Worm (Caenorhabditis elegans) whole organism, L1 larva: ENCODE results near the gene sra-8.

Experiments used
- C04F5.9 ChIP-seq: sonication (generic microtip); optimal IDR thresholded peaks from 2 replicates; lab custom pipeline; 2016; ENCODE audit warnings: missing genetic modification characterization, missing compliant biosample characterization
- C16A3.4 ChIP-seq: fragments of 150-350 bp; optimal IDR thresholded peaks from 2 replicates; lab custom pipeline; 2014; ENCODE audit warnings: missing biosample characterization, missing genetic modification characterization
- Y116A8C.19 ChIP-seq: sonication (generic microtip); optimal IDR thresholded peaks from 2 replicates; lab custom pipeline; 2016; ENCODE audit warnings: missing compliant biosample characterization, missing genetic modification characterization, borderline replicate concordance
- alr-1 ChIP-seq: fragments of 200-800 bp; sonication (Bioruptor generic); optimal IDR thresholded peaks from 2 replicates; lab custom pipeline; 2018; ENCODE audit warnings: borderline replicate concordance, mild to moderate bottlenecking, missing genetic modification characterization, missing compliant biosample characterization
- blmp-1 ChIP-seq: fragments of 150-350 bp; optimal IDR thresholded peaks from 2 replicates; lab custom pipeline; 2014; ENCODE audit warnings: missing biosample characterization, missing genetic modification characterization
- ceh-63 ChIP-seq: fragments of 200-800 bp; sonication (Bioruptor generic); optimal IDR thresholded peaks from 2 replicates; lab custom pipeline; 2018; ENCODE audit warnings: mild to moderate bottlenecking, missing genetic modification characterization, missing compliant biosample characterization
- ceh-88 ChIP-seq: fragments of 200-800 bp; sonication (Bioruptor generic); IDR thresholded peaks from 2 replicates; pipeline ENCODE4 v1.3.6; 2022; ENCODE audit warnings: missing genetic modification characterization, missing compliant biosample characterization
- ces-1 ChIP-seq: fragments of 150-350 bp; optimal IDR thresholded peaks from 2 replicates; lab custom pipeline; 2014; ENCODE audit warnings: missing biosample characterization, missing genetic modification reagents, missing genetic modification characterization
- efl-1 ChIP-seq, 4 experiments: fragments of 150-350 bp; optimal IDR thresholded peaks in 3 of 4; peaks in 1 of 4; 1 replicate in 1 of 4; 2 replicates in 3 of 4; lab custom pipeline; 2014; ENCODE audit warnings: missing biosample characterization in 2 of 4, missing genetic modification characterization in 2 of 4, missing genetic modification reagents in 2 of 4
- egl-27 ChIP-seq, 2 experiments: fragments of 150-350 bp in 1 of 2; sonication (generic microtip); optimal IDR thresholded peaks; 3 replicates each; lab custom pipeline; 2017 to 2018; ENCODE audit warnings: missing biosample characterization in 2 of 2, missing genetic modification characterization in 2 of 2, missing genetic modification reagents in 2 of 2
- elt-2 ChIP-seq: sonication (generic microtip); optimal IDR thresholded peaks from 2 replicates; lab custom pipeline; 2016; ENCODE audit warnings: missing genetic modification characterization, mild to moderate bottlenecking, inconsistent platforms, missing compliant biosample characterization, missing genetic modification reagents
- elt-3 ChIP-seq, 6 experiments: fragments of 150-350 bp in 1 of 6; sonication (generic microtip); optimal IDR thresholded peaks; 2 replicates each; lab custom pipeline; 2017 to 2018; ENCODE audit warnings: missing biosample characterization in 6 of 6, missing genetic modification characterization in 6 of 6, inconsistent platforms in 1 of 6
- ets-5 ChIP-seq: fragments of 200-800 bp; sonication (Bioruptor generic); IDR thresholded peaks from 2 replicates; pipeline ENCODE4 v1.3.6; 2022; ENCODE audit warnings: missing genetic modification characterization, missing compliant biosample characterization
- fos-1 ChIP-seq: fragments of 150-350 bp; optimal IDR thresholded peaks from 2 replicates; lab custom pipeline; 2014; ENCODE audit warnings: missing biosample characterization, missing genetic modification characterization
- grh-1 ChIP-seq: fragments of 200-800 bp; sonication (Bioruptor generic); IDR thresholded peaks from 2 replicates; pipeline ENCODE4 v1.3.6; 2022; ENCODE audit warnings: missing genetic modification reagents, missing genetic modification characterization, missing compliant biosample characterization
- hlh-17 ChIP-seq: fragments of 200-800 bp; sonication (Bioruptor generic); optimal IDR thresholded peaks from 2 replicates; lab custom pipeline; 2018; ENCODE audit warnings: missing genetic modification characterization, mild to moderate bottlenecking, missing compliant biosample characterization, moderate library complexity, borderline replicate concordance
- hpl-2 ChIP-seq: fragments of 150-350 bp; optimal IDR thresholded peaks from 2 replicates; lab custom pipeline; 2014; ENCODE audit warnings: missing biosample characterization, missing genetic modification reagents, missing genetic modification characterization
- irx-1 ChIP-seq: sonication (generic microtip); optimal IDR thresholded peaks from 2 replicates; lab custom pipeline; 2016; ENCODE audit warnings: missing genetic modification characterization, missing compliant biosample characterization
- isw-1 ChIP-seq: fragments of 200-800 bp; sonication (Bioruptor generic); IDR thresholded peaks from 2 replicates; pipeline ENCODE4 v1.3.6; 2022; ENCODE audit warnings: missing genetic modification characterization, missing compliant biosample characterization
- lin-14 ChIP-seq: fragments of 200-800 bp; sonication (Bioruptor generic); optimal IDR thresholded peaks from 2 replicates; lab custom pipeline; 2018; ENCODE audit warnings: mild to moderate bottlenecking, missing genetic modification characterization, moderate library complexity, missing compliant biosample characterization
- lin-15B ChIP-seq: fragments of 150-350 bp; sonication (generic microtip); optimal IDR thresholded peaks from 3 replicates; lab custom pipeline; 2014; ENCODE audit warnings: missing biosample characterization, missing genetic modification characterization
- lin-35 ChIP-seq, 2 experiments: fragments of 150-350 bp; optimal IDR thresholded peaks; 2 replicates each; lab custom pipeline; 2014; ENCODE audit warnings: missing biosample characterization in 2 of 2, missing genetic modification characterization in 2 of 2, missing genetic modification reagents in 2 of 2
- lir-3 ChIP-seq: sonication (generic microtip); optimal IDR thresholded peaks from 2 replicates; lab custom pipeline; 2016; ENCODE audit warnings: mild to moderate bottlenecking, missing genetic modification characterization, moderate library complexity, missing compliant biosample characterization; ENCODE audit not compliant: poor library complexity
- lsy-2 ChIP-seq, 2 experiments: fragments of 150-350 bp; optimal IDR thresholded peaks; 2 replicates each; lab custom pipeline; 2014; ENCODE audit warnings: missing biosample characterization in 2 of 2, missing genetic modification characterization in 2 of 2
- mdl-1 ChIP-seq, 2 experiments: fragments of 150-350 bp; optimal IDR thresholded peaks; 2 replicates each; lab custom pipeline; 2014 to 2017; ENCODE audit warnings: missing biosample characterization in 2 of 2, missing genetic modification characterization in 2 of 2, inconsistent platforms in 1 of 2
- mep-1 ChIP-seq: fragments of 150-350 bp; optimal IDR thresholded peaks from 2 replicates; lab custom pipeline; 2014; ENCODE audit warnings: missing biosample characterization, missing genetic modification characterization
- nhr-11 ChIP-seq: fragments of 150-350 bp; optimal IDR thresholded peaks from 2 replicates; lab custom pipeline; 2014; ENCODE audit warnings: missing biosample characterization, missing genetic modification characterization
- nhr-12 ChIP-seq: sonication (generic microtip); optimal IDR thresholded peaks from 2 replicates; lab custom pipeline; 2017; ENCODE audit warnings: missing biosample characterization, missing genetic modification characterization
- nhr-19 ChIP-seq: fragments of 200-800 bp; sonication (Bioruptor generic); conservative IDR thresholded peaks from 2 replicates; pipeline ENCODE4 v1.3.6; 2022; ENCODE audit warnings: missing genetic modification characterization, missing compliant biosample characterization
- nhr-20 ChIP-seq: sonication (generic microtip); optimal IDR thresholded peaks from 2 replicates; lab custom pipeline; 2016; ENCODE audit warnings: mild to moderate bottlenecking, missing genetic modification characterization, missing compliant biosample characterization
- nhr-237 ChIP-seq: fragments of 150-350 bp; optimal IDR thresholded peaks from 2 replicates; lab custom pipeline; 2014; ENCODE audit warnings: missing biosample characterization, missing genetic modification characterization
- nhr-28 ChIP-seq: fragments of 150-350 bp; optimal IDR thresholded peaks from 2 replicates; lab custom pipeline; 2014; ENCODE audit warnings: missing biosample characterization, missing genetic modification characterization
- nhr-71 ChIP-seq: sonication (generic microtip); optimal IDR thresholded peaks from 2 replicates; lab custom pipeline; 2016; ENCODE audit warnings: mild to moderate bottlenecking, missing genetic modification characterization, moderate library complexity, missing compliant biosample characterization
- nhr-76 ChIP-seq: sonication (generic microtip); optimal IDR thresholded peaks from 2 replicates; lab custom pipeline; 2017; ENCODE audit warnings: missing biosample characterization, missing genetic modification characterization
- nhr-84 ChIP-seq: sonication (generic microtip); optimal IDR thresholded peaks from 2 replicates; lab custom pipeline; 2017; ENCODE audit warnings: missing biosample characterization, missing genetic modification characterization
- nhr-85 ChIP-seq: sonication (generic microtip); peaks from one replicate; lab custom pipeline; 2016; ENCODE audit warnings: missing genetic modification characterization, inconsistent platforms, missing compliant biosample characterization
- skn-1 ChIP-seq: fragments of 150-350 bp; optimal IDR thresholded peaks from 2 replicates; lab custom pipeline; 2014; ENCODE audit warnings: missing biosample characterization, missing genetic modification characterization
- snpc-4 ChIP-seq: fragments of 150-350 bp; optimal IDR thresholded peaks from 2 replicates; lab custom pipeline; 2014; ENCODE audit warnings: missing biosample characterization, missing genetic modification characterization
- snu-23 ChIP-seq: sonication (generic microtip); optimal IDR thresholded peaks from 2 replicates; lab custom pipeline; 2016; ENCODE audit warnings: missing genetic modification characterization, missing compliant biosample characterization
- sptf-1 ChIP-seq: fragments of 150-350 bp; optimal IDR thresholded peaks from 2 replicates; lab custom pipeline; 2014; ENCODE audit warnings: missing biosample characterization, missing genetic modification characterization
- swsn-7 ChIP-seq: sonication (generic microtip); optimal IDR thresholded peaks from 2 replicates; lab custom pipeline; 2016; ENCODE audit warnings: missing genetic modification characterization, missing compliant biosample characterization
- unc-130 ChIP-seq: fragments of 150-350 bp; optimal IDR thresholded peaks from 2 replicates; lab custom pipeline; 2017; ENCODE audit warnings: missing biosample characterization, missing genetic modification characterization, inconsistent platforms
- unc-30 ChIP-seq: sonication (generic microtip); optimal IDR thresholded peaks from 2 replicates; lab custom pipeline; 2017; ENCODE audit warnings: missing biosample characterization, missing genetic modification characterization
- unc-62 ChIP-seq: fragments of 150-350 bp; optimal IDR thresholded peaks from 2 replicates; lab custom pipeline; 2014; ENCODE audit warnings: missing biosample characterization, missing genetic modification reagents, missing genetic modification characterization
- unc-86 ChIP-seq: sonication (generic microtip); optimal IDR thresholded peaks from 2 replicates; lab custom pipeline; 2016; ENCODE audit warnings: missing genetic modification characterization, missing compliant biosample characterization
- xbp-1 ChIP-seq: sonication (generic microtip); optimal IDR thresholded peaks from 2 replicates; lab custom pipeline; 2016; ENCODE audit warnings: missing genetic modification characterization, missing compliant biosample characterization
- zag-1 ChIP-seq: fragments of 150-350 bp; optimal IDR thresholded peaks from 2 replicates; lab custom pipeline; 2014; ENCODE audit warnings: missing biosample characterization, missing genetic modification characterization

sra-8 gene

ce11 chrII:9586734-9587209 is 49.2 kb downstream of the sra-8 start, which contains the start of gene ugt-58:
ugt-58 (minus strand) TSS chrII:9586784.
- TF ChIP-seq lir-3 (tag; lab: Kevin White, UChicago) (no peak), elt-3 (tag; optimal IDR thresholded peaks at IDR 0.05; lab: Kevin White, UChicago) (peak in 5 of 6 experiments; percentile 33 to 74 (median 53)), snu-23 (GFP tag; lab: Kevin White, UChicago) (peak; percentile 27), ceh-63 (GFP tag; lab: Kevin White, UChicago) (no peak), snpc-4 (no peak), nhr-11 (tag; lab: Kevin White, UChicago) (no peak), nhr-76 (tag; lab: Kevin White, UChicago) (no peak), unc-30 (tag; lab: Kevin White, UChicago) (no peak), isw-1 (no peak), ces-1 (no peak), alr-1 (tag; lab: Kevin White, UChicago) (no peak), mep-1 (tag; lab: Kevin White, UChicago) (peak; percentile 29), nhr-12 (no peak), nhr-19 (GFP tag; lab: Robert Waterston, UW) (peak; percentile 22), hlh-17 (no peak), unc-62 (GFP tag; lab: Kevin White, UChicago) (no peak), irx-1 (tag; lab: Kevin White, UChicago) (no peak), C04F5.9 (no peak), sptf-1 (tag; lab: Kevin White, UChicago) (no peak), grh-1 (no peak), blmp-1 (peak; percentile 23), nhr-84 (tag; lab: Kevin White, UChicago) (no peak), zag-1 (tag; lab: Kevin White, UChicago) (no peak), nhr-71 (peak; percentile 42), lin-15B (tag; lab: Kevin White, UChicago) (no peak), unc-130 (no peak), nhr-237 (tag; lab: Kevin White, UChicago) (no peak), lsy-2 (tag; optimal IDR thresholded peaks at IDR 0.05; lab: Kevin White, UChicago) (peak; percentile 15 to 17), ceh-88 (GFP tag; lab: Robert Waterston, UW) (no peak), fos-1 (tag; lab: Kevin White, UChicago) (no peak), Y116A8C.19 (tag; lab: Kevin White, UChicago) (no peak), lin-14 (GFP tag; lab: Kevin White, UChicago) (peak; percentile 20), nhr-20 (tag; lab: Kevin White, UChicago) (peak; percentile 80), nhr-28 (peak; percentile 36), mdl-1 (tag; optimal IDR thresholded peaks at IDR 0.05; lab: Kevin White, UChicago) (no peak), egl-27 (tag; optimal IDR thresholded peaks at IDR 0.05; lab: Kevin White, UChicago) (no peak), lin-35 (GFP tag; optimal IDR thresholded peaks at IDR 0.05; lab: Kevin White, UChicago) (peak in 1 of 2 experiments; percentile 39), skn-1 (peak; percentile 53), swsn-7 (tag; lab: Kevin White, UChicago) (no peak), unc-86 (tag; lab: Kevin White, UChicago) (no peak), ets-5 (GFP tag; lab: Robert Waterston, UW) (no peak), elt-2 (peak; percentile 40), hpl-2 (GFP tag; lab: Kevin White, UChicago) (no peak), nhr-85 (tag; lab: Kevin White, UChicago) (peak; percentile 72), C16A3.4 (tag; lab: Kevin White, UChicago) (no peak), efl-1 (optimal IDR thresholded peaks at IDR 0.05; lab: Kevin White, UChicago) (no peak), efl-1 (GFP tag; optimal IDR thresholded peaks at IDR 0.05 in 1 of 2; lab: Kevin White, UChicago) (no peak), xbp-1 (tag; lab: Kevin White, UChicago) (no peak)
- TF ChIP-seq, all 84 proteins: peak for 14
